Worm (Caenorhabditis elegans) whole organism, late embryonic: ENCODE results near the gene ttll-12.

ENCODE experiments used
- elt-2 ChIP-seq: sonication (generic microtip); optimal IDR thresholded peaks from 2 replicates; lab custom pipeline; 2016; ENCODE audit warnings: missing genetic modification reagents, missing genetic modification characterization, missing compliant biosample characterization
- ets-4 ChIP-seq: sonication (generic microtip); optimal IDR thresholded peaks from 2 replicates; lab custom pipeline; 2016; ENCODE audit warnings: missing genetic modification characterization, missing compliant biosample characterization
- sox-4 ChIP-seq: sonication (generic microtip); optimal IDR thresholded peaks from 2 replicates; lab custom pipeline; 2017; ENCODE audit warnings: mild to moderate bottlenecking, missing genetic modification characterization, inconsistent platforms, missing compliant biosample characterization
- unc-55 ChIP-seq: sonication (generic microtip); optimal IDR thresholded peaks from 2 replicates; lab custom pipeline; 2017; ENCODE audit warnings: missing biosample characterization, missing genetic modification reagents, missing genetic modification characterization

DNA sequence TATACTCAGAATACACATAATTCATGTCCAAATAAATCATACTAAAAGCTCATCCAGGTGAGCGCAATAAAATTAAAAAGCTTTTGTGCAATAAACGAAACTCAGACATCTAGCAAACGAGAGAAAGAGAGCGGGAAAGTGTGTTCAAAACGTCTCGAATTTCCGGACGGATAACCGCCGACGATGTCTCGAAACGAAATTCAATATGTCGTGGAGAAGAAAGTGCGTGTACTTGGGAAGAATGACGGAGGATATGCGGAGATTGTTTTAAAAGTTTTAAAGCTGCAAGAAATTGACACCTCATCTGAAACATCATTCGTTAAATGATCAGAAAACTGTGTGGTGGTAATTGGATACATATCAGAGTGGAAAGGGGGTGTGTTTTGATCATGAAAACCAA lies 24.1 kb upstream of the ttll-12 start:
- TF ChIP-seq sox-4 (tag; lab: Kevin White, UChicago) (no peak), elt-2 (tag; lab: Kevin White, UChicago) (no peak), ets-4 (tag; lab: Kevin White, UChicago) (no peak), unc-55 (GFP tag; lab: Kevin White, UChicago) (no peak)
